Fruit fly (Drosophila melanogaster): ENCODE measurements around the gene trol.

DNA sequence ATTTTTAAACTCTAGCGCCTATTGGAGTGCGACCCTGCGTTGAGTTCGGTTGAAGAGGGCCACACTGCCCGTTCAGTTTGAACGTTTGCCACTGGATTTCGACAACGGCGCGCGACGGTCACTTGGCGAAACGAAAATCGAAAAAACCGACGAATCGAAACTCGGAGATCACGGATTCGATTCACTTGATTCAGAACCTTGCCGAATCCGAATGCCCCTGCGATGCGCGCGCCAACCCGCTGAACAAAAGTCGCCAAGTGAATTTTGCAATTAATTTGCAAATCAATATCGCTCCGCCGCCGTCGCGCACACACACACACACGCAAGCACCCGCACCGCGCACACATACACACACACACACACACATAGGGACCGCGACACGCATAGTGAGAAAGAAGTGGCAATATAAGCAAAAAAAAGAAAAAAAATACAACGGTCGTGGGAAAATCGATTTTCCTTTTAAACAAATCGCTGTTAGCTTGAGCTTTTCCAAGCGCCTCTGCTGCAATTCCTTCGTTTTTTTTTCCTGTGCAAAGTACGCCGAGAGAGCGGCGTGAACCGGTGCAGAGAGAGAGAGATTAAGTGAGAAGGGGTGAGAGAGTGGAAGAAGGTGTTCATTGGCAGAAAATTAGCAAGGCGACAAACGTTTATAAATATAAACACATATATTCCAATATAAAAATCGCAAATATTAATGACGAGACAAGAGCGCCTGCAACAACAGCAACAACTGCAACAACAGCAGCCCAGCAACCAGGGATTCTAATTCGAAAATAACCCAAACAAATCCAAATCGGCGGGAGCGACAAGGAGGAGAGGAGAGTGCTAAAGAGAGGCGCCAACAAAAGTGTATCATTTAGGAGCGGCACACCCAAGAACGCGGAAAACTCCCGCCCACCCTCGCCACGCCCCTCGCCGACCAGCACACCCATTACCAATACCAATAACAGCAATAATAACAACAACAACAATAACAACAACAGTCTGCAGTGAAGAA is 43.5 kb upstream of the trol start, which contains the start of gene egh:
- TF ChIP-seq Fer3 (tag; optimal IDR thresholded peaks at IDR 0.05) (no peak), lola (GFP tag; optimal IDR thresholded peaks at IDR 0.05) (no peak), Side (GFP tag; optimal IDR thresholded peaks at IDR 0.05) (peak; percentile 50), CG16779 (GFP tag; IDR thresholded peaks at IDR 0.05) (no peak), da (GFP tag; optimal IDR thresholded peaks at IDR 0.05) (no peak), Deaf1 (tag; optimal IDR thresholded peaks at IDR 0.05) (peak; percentile 81)
